Fruit fly (Drosophila melanogaster): ENCODE results near the gene Usp7.

Usp7 gene

DNA sequence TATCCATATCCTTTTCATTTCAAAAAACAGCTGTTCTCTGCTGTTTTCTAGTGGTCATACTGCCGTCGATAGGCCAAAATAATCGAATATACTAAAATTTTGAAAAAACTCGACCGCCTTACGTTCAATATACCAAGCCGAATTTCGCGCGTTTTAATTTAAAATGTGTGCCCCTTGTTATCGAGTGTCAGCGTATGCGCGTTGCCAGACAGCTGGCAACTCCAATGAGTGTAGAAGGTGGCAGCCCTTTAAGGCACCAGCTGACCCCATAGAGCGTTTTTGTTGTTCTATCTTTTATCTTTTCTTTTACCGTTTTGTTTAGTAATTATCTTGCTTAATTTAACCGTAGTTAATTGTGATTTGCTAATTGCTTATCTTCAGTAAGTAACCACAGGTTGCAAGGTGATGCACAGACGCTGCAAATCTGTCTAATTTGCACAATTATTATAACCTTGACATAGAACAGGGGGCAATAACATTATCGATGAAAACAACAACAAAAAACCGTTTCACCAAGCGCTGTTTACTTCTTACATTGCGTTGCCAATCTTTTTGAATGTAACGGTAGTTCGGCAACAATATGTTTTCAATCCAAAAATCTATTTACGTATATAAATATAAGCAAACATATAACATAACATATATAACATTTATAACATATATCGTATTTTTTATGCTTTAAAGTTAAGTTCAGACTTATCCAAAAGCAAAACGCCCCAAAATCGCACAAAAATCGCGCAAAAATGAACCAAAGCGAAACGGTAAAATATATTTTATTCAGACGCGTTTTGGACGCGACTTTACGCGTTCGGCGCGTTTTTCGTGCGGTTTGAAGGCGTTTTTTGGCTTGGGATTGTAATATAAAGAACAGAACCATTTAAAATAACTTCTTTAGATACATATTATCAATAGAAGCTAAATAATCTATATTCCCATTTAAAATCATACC, 16.4 kb downstream of the Usp7 start, which contains the start of the genes CG1492 and regucalcin (continued):
- TF ChIP-seq cato (GFP tag; optimal IDR thresholded peaks at IDR 0.05; ENCODE audit: borderline replicate concordance) (no peak), eyg (GFP tag; optimal IDR thresholded peaks at IDR 0.05) (no peak), NFAT (GFP tag; IDR thresholded peaks at IDR 0.05) (no peak), CG10366 (GFP tag; IDR thresholded peaks at IDR 0.05) (no peak), Blimp-1 (GFP tag; optimal IDR thresholded peaks at IDR 0.05) (no peak), E2f2 (GFP tag; IDR thresholded peaks at IDR 0.05) (peak; percentile 96), Bgb (GFP tag; IDR thresholded peaks at IDR 0.05; ENCODE audit: partially characterized antibody) (peak; percentile 41; the same call in 1 of the 2 replicates), CG15479 (GFP tag; optimal IDR thresholded peaks at IDR 0.05) (peak; percentile 50), Bteb2 (GFP tag; optimal IDR thresholded peaks at IDR 0.05) (no peak), CG9797 (GFP tag; optimal IDR thresholded peaks at IDR 0.05) (peak; percentile 22), CG12942 (GFP tag; optimal IDR thresholded peaks at IDR 0.05) (no peak), CG3838 (GFP tag; optimal IDR thresholded peaks at IDR 0.05) (no peak), CG18599 (GFP tag; optimal IDR thresholded peaks at IDR 0.05) (no peak), chm (GFP tag; IDR thresholded peaks at IDR 0.05) (no peak), CG16815 (GFP tag; optimal IDR thresholded peaks at IDR 0.05) (no peak), da (GFP tag; optimal IDR thresholded peaks at IDR 0.05) (no peak), trem (tag; optimal IDR thresholded peaks at IDR 0.05) (peak; percentile 57), Mad (GFP tag; optimal IDR thresholded peaks at IDR 0.05) (no peak), cg (GFP tag; optimal IDR thresholded peaks at IDR 0.05) (no peak), CG1603 (tag; optimal IDR thresholded peaks at IDR 0.05) (peak; percentile 61), Scr (GFP tag; IDR thresholded peaks at IDR 0.05; ENCODE audit: partially characterized antibody) (peak; percentile 34; the same call in 1 of the 2 replicates), YL-1 (GFP tag; optimal IDR thresholded peaks at IDR 0.05) (peak; percentile 22), CG12104 (GFP tag; optimal IDR thresholded peaks at IDR 0.05) (no peak), CG34376 (GFP tag; optimal IDR thresholded peaks at IDR 0.05) (peak; percentile 7), ssp (GFP tag; IDR thresholded peaks at IDR 0.05) (no peak), cwo (GFP tag; optimal IDR thresholded peaks at IDR 0.05) (no peak), lov (optimal IDR thresholded peaks at IDR 0.05) (no peak), lov (GFP tag; IDR thresholded peaks at IDR 0.05) (no peak), CG6791 (GFP tag; IDR thresholded peaks at IDR 0.05; ENCODE audit: partially characterized antibody) (0 out of 3 replicates have a peak, but pooled peaks have one; percentile 22), en (GFP tag; optimal IDR thresholded peaks at IDR 0.05) (no peak), CG9727 (GFP tag; optimal IDR thresholded peaks at IDR 0.05) (no peak), Hr3 (GFP tag; optimal IDR thresholded peaks at IDR 0.05) (no peak), Hand (GFP tag; optimal IDR thresholded peaks at IDR 0.05) (no peak), CG17385 (GFP tag; optimal IDR thresholded peaks at IDR 0.05) (no peak), org-1 (GFP tag; optimal IDR thresholded peaks at IDR 0.05) (no peak), CG2712 (tag; optimal IDR thresholded peaks at IDR 0.05) (peak; percentile 12), vnd (GFP tag; IDR thresholded peaks at IDR 0.05; ENCODE audit: partially characterized antibody) (no peak), CG17359 (tag; optimal IDR thresholded peaks at IDR 0.05) (no peak), dati (GFP tag; IDR thresholded peaks at IDR 0.05) (no peak), Lhr (GFP tag; optimal IDR thresholded peaks at IDR 0.05) (peak; percentile 10), tio (GFP tag; optimal IDR thresholded peaks at IDR 0.05) (no peak), crc (GFP tag; optimal IDR thresholded peaks at IDR 0.05) (no peak), CG32532 (GFP tag; IDR thresholded peaks at IDR 0.05) (no peak), kni (GFP tag; optimal IDR thresholded peaks at IDR 0.05) (no peak), Sox100B (GFP tag; optimal IDR thresholded peaks at IDR 0.05) (no peak), ro (GFP tag; IDR thresholded peaks at IDR 0.05) (no peak), CG43689 (GFP tag; IDR thresholded peaks at IDR 0.05) (no peak), abd-A (tag; optimal IDR thresholded peaks at IDR 0.05) (peak; percentile 72), C15 (GFP tag; IDR thresholded peaks at IDR 0.05) (no peak)
